Worm (Caenorhabditis elegans) whole organism, mixed stage, embryonic: ENCODE measurements around the gene CD4.1.

ENCODE experiments used
- nhr-12 ChIP-seq: fragments of 150-350 bp; optimal IDR thresholded peaks from 2 replicates; lab custom pipeline; 2014; ENCODE audit warnings: missing biosample characterization, missing genetic modification characterization
- zip-8 ChIP-seq: fragments of 150-350 bp; optimal IDR thresholded peaks from 2 replicates; lab custom pipeline; 2014; ENCODE audit warnings: missing biosample characterization, missing genetic modification characterization

DNA sequence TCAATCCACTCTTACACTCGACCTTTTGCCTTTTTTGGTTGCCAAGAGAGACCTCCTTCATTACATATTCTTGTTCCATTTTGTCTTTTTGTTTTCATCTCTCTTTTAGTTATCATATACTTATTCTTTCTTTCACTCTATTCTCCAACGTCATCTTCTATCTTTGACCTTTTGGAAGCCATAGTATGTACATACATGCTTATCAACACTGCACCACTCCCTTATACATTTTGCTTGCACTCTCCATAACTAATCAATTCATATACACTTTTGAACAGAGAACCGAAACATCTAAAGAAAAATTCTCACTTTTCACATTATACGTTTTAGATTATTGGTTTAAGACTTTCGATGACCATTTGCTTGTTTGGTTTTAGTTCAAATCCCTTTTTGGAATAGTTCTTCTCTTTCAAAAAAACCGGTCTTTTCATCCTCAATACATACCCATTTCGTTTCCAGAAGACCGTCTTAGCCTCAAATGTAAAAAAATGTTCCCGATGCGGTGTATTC, 47.7 kb downstream of the CD4.1 start, which contains the start of gene hex-2:
- no peak for TF ChIP-seq nhr-12 (tag; lab: Kevin White, UChicago)
- TF ChIP-seq zip-8 (tag; lab: Kevin White, UChicago) = no peak
